Worm (Caenorhabditis elegans): ENCODE data around the gene inpp-5K.
A peak's percentile ranks its signal among the peaks of the same experiment; 100 is the strongest.

The inpp-5K gene

ce11 chrIII:8163283-8163682, 2.1 kb upstream of the inpp-5K start, which contains the start of gene bath-42:
TSS of gene bath-42 (minus strand) at chrIII:8163383.
- no peak for TF ChIP-seq F13C5.2 (tag; optimal IDR thresholded peaks at IDR 0.05)
- TF ChIP-seq tbx-11 (GFP tag; IDR thresholded peaks at IDR 0.05), result no peak
- no peak for TF ChIP-seq pes-1 (GFP tag; IDR thresholded peaks at IDR 0.05)
- TF ChIP-seq hmbx-1 (tag; optimal IDR thresholded peaks at IDR 0.05), result no peak
- no peak for TF ChIP-seq sea-1 (GFP tag; conservative IDR thresholded peaks at IDR 0.05)
- TF ChIP-seq hmg-4 (GFP tag; optimal IDR thresholded peaks at IDR 0.05), result no peak
- no peak for TF ChIP-seq ceh-13 (GFP tag; optimal IDR thresholded peaks at IDR 0.05)
- TF ChIP-seq hnd-1 (tag; optimal IDR thresholded peaks at IDR 0.05), result no peak
- no peak for TF ChIP-seq tbx-37 (GFP tag; conservative IDR thresholded peaks at IDR 0.05)
- TF ChIP-seq ama-1 (optimal IDR thresholded peaks at IDR 0.05), result no peak
- TF ChIP-seq B0310.2 (tag; optimal IDR thresholded peaks at IDR 0.05), result no peak
- no peak for TF ChIP-seq ets-7 (tag; optimal IDR thresholded peaks at IDR 0.05)
- TF ChIP-seq ceh-36 (tag; optimal IDR thresholded peaks at IDR 0.05), result no peak
- no peak for TF ChIP-seq flt-1 (GFP tag; IDR thresholded peaks at IDR 0.05)

ce11 chrIII:8158140-8158786, 2.9 kb downstream of the inpp-5K start, which contains the start of gene atg-13:
TSS of gene atg-13 (minus strand) at chrIII:8158190.
- TF ChIP-seq flt-1 (GFP tag; IDR thresholded peaks at IDR 0.05) (no peak), ets-7 (tag; optimal IDR thresholded peaks at IDR 0.05) (no peak), tra-4 (tag; optimal IDR thresholded peaks at IDR 0.05) (no peak), aly-1 (tag; optimal IDR thresholded peaks at IDR 0.05) (no peak), tbx-11 (GFP tag; IDR thresholded peaks at IDR 0.05) (no peak), hmg-4 (GFP tag; optimal IDR thresholded peaks at IDR 0.05) (no peak), sea-1 (GFP tag; conservative IDR thresholded peaks at IDR 0.05) (no peak), ceh-36 (tag; optimal IDR thresholded peaks at IDR 0.05) (no peak)

- no peak for TF ChIP-seq scrt-1 (GFP tag; IDR thresholded peaks at IDR 0.05)
- no peak for TF ChIP-seq pes-1 (GFP tag; IDR thresholded peaks at IDR 0.05)
- no peak for TF ChIP-seq F13C5.2 (tag; optimal IDR thresholded peaks at IDR 0.05)
- TF ChIP-seq hmg-4 (GFP tag; optimal IDR thresholded peaks at IDR 0.05), result no peak
- no peak for TF ChIP-seq tbx-11 (GFP tag; IDR thresholded peaks at IDR 0.05)
- no peak for TF ChIP-seq B0310.2 (tag; optimal IDR thresholded peaks at IDR 0.05)
- no peak for TF ChIP-seq sea-1 (GFP tag; conservative IDR thresholded peaks at IDR 0.05)
Measured at ce11 chrIII:8155166-8155565, 6.0 kb downstream of the inpp-5K start, which contains the start of gene D2007.1. TSS of gene D2007.1 (plus strand) at chrIII:8155466.

ce11 chrIII:8154423-8154822, 6.7 kb downstream of the inpp-5K start:
- TF ChIP-seq hnd-1 (tag; optimal IDR thresholded peaks at IDR 0.05) (no peak), tra-4 (tag; optimal IDR thresholded peaks at IDR 0.05) (no peak), sea-1 (GFP tag; conservative IDR thresholded peaks at IDR 0.05) (no peak), scrt-1 (GFP tag; IDR thresholded peaks at IDR 0.05) (no peak), hmg-4 (GFP tag; optimal IDR thresholded peaks at IDR 0.05) (no peak), aly-1 (tag; optimal IDR thresholded peaks at IDR 0.05) (no peak), ama-1 (optimal IDR thresholded peaks at IDR 0.05) (no peak), F13C5.2 (tag; optimal IDR thresholded peaks at IDR 0.05) (no peak), ets-7 (tag; optimal IDR thresholded peaks at IDR 0.05) (no peak), tbx-37 (GFP tag; conservative IDR thresholded peaks at IDR 0.05) (no peak), ceh-36 (tag; optimal IDR thresholded peaks at IDR 0.05) (no peak), tbx-11 (GFP tag; IDR thresholded peaks at IDR 0.05) (no peak), pes-1 (GFP tag; IDR thresholded peaks at IDR 0.05) (no peak), B0310.2 (tag; optimal IDR thresholded peaks at IDR 0.05) (no peak), ceh-13 (GFP tag; optimal IDR thresholded peaks at IDR 0.05) (no peak), hmbx-1 (tag; optimal IDR thresholded peaks at IDR 0.05) (no peak), flt-1 (GFP tag; IDR thresholded peaks at IDR 0.05) (no peak)

- TF ChIP-seq tbx-37 (GFP tag; conservative IDR thresholded peaks at IDR 0.05), result no peak
- no peak for TF ChIP-seq hmbx-1 (tag; optimal IDR thresholded peaks at IDR 0.05)
- TF ChIP-seq sea-1 (GFP tag; conservative IDR thresholded peaks at IDR 0.05), result no peak
- no peak for TF ChIP-seq ets-7 (tag; optimal IDR thresholded peaks at IDR 0.05)
- TF ChIP-seq tbx-11 (GFP tag; IDR thresholded peaks at IDR 0.05), result no peak
- TF ChIP-seq ceh-13 (GFP tag; optimal IDR thresholded peaks at IDR 0.05), result no peak
- TF ChIP-seq pes-1 (GFP tag; IDR thresholded peaks at IDR 0.05), result no peak
- no peak for TF ChIP-seq hmg-4 (GFP tag; optimal IDR thresholded peaks at IDR 0.05)
- TF ChIP-seq flt-1 (GFP tag; IDR thresholded peaks at IDR 0.05), result no peak
- no peak for TF ChIP-seq aly-1 (tag; optimal IDR thresholded peaks at IDR 0.05)
- TF ChIP-seq hnd-1 (tag; optimal IDR thresholded peaks at IDR 0.05), result no peak
- TF ChIP-seq F13C5.2 (tag; optimal IDR thresholded peaks at IDR 0.05), result no peak
- no peak for TF ChIP-seq tra-4 (tag; optimal IDR thresholded peaks at IDR 0.05)
- TF ChIP-seq scrt-1 (GFP tag; IDR thresholded peaks at IDR 0.05), result no peak
- no peak for TF ChIP-seq B0310.2 (tag; optimal IDR thresholded peaks at IDR 0.05)
- TF ChIP-seq ceh-36 (tag; optimal IDR thresholded peaks at IDR 0.05), result no peak
- TF ChIP-seq ama-1 (optimal IDR thresholded peaks at IDR 0.05), result no peak
Measured at ce11 chrIII:8148751-8149150, 12.4 kb downstream of the inpp-5K start, which contains the start of gene D2007.2. TSS of gene D2007.2 (plus strand) at chrIII:8148963.

ce11 chrIII:8145971-8146370, 15.2 kb downstream of the inpp-5K start:
- no peak for TF ChIP-seq sea-1 (GFP tag; conservative IDR thresholded peaks at IDR 0.05)
- TF ChIP-seq hmbx-1 (tag; optimal IDR thresholded peaks at IDR 0.05), result no peak
- TF ChIP-seq scrt-1 (GFP tag; IDR thresholded peaks at IDR 0.05), result no peak
- no peak for TF ChIP-seq tbx-11 (GFP tag; IDR thresholded peaks at IDR 0.05)
- TF ChIP-seq flt-1 (GFP tag; IDR thresholded peaks at IDR 0.05), result no peak
- TF ChIP-seq F13C5.2 (tag; optimal IDR thresholded peaks at IDR 0.05), result no peak
- TF ChIP-seq pes-1 (GFP tag; IDR thresholded peaks at IDR 0.05), result no peak
- TF ChIP-seq hmg-4 (GFP tag; optimal IDR thresholded peaks at IDR 0.05), result no peak
- no peak for TF ChIP-seq ceh-36 (tag; optimal IDR thresholded peaks at IDR 0.05)
- no peak for TF ChIP-seq tra-4 (tag; optimal IDR thresholded peaks at IDR 0.05)
- no peak for TF ChIP-seq aly-1 (tag; optimal IDR thresholded peaks at IDR 0.05)
- TF ChIP-seq ets-7 (tag; optimal IDR thresholded peaks at IDR 0.05), result no peak
- TF ChIP-seq ama-1 (optimal IDR thresholded peaks at IDR 0.05), result no peak
- TF ChIP-seq B0310.2 (tag; optimal IDR thresholded peaks at IDR 0.05), result no peak

ce11 chrIII:8144574-8145065, 16.5 kb downstream of the inpp-5K start, which contains the start of the genes C14B9.8 and mrpl-18:
TSS of gene C14B9.8 (minus strand) at chrIII:8144629.
TSS of gene mrpl-18 (plus strand) at chrIII:8145015.
- TF ChIP-seq ets-7 (tag; optimal IDR thresholded peaks at IDR 0.05), result peak; percentile 38
- TF ChIP-seq ceh-13 (GFP tag; optimal IDR thresholded peaks at IDR 0.05), result no peak
- TF ChIP-seq tbx-37 (GFP tag; conservative IDR thresholded peaks at IDR 0.05), result peak; percentile 74
- TF ChIP-seq tra-4 (tag; optimal IDR thresholded peaks at IDR 0.05), result no peak
- no peak for TF ChIP-seq ceh-36 (tag; optimal IDR thresholded peaks at IDR 0.05)
- no peak for TF ChIP-seq hmg-4 (GFP tag; optimal IDR thresholded peaks at IDR 0.05)
- no peak for TF ChIP-seq aly-1 (tag; optimal IDR thresholded peaks at IDR 0.05)

All from whole organism, early embryonic.